Fruit fly (Drosophila melanogaster) whole organism, embryonic: ENCODE results near the gene RpS3.

Experiments
- CG1024 ChIP-seq: fragments of 200-800 bp; sonication (Bioruptor generic); IDR thresholded peaks from 2 replicates; pipeline ENCODE4 v1.3.6; 2022; ENCODE audit warnings: missing biosample characterization, missing genetic modification characterization
- CG10321 ChIP-seq: fragments of 200-800 bp; sonication (Bioruptor generic); IDR thresholded peaks from 2 replicates; pipeline ENCODE4 v1.3.6; 2022; ENCODE audit warnings: missing biosample characterization, missing genetic modification characterization
- CG10543 ChIP-seq: fragments of 200-800 bp; sonication (Bioruptor generic); optimal IDR thresholded peaks from 3 replicates; lab custom pipeline; 2017; ENCODE audit warnings: missing biosample characterization, mild to moderate bottlenecking, missing genetic modification characterization, moderate library complexity
- CG12769 ChIP-seq: fragments of 200-800 bp; sonication (Bioruptor generic); optimal IDR thresholded peaks from 2 replicates; lab custom pipeline; 2019; ENCODE audit warnings: missing biosample characterization, mild to moderate bottlenecking, missing genetic modification characterization, moderate library complexity
- CG13894 ChIP-seq: fragments of 200-800 bp; sonication (Bioruptor generic); optimal IDR thresholded peaks from 3 replicates; lab custom pipeline; 2018; ENCODE audit warnings: missing biosample characterization, mild to moderate bottlenecking, missing genetic modification characterization, moderate library complexity
- CG1529 ChIP-seq: fragments of 200-800 bp; sonication (Bioruptor generic); optimal IDR thresholded peaks from 3 replicates; lab custom pipeline; 2018; ENCODE audit warnings: missing biosample characterization, missing genetic modification characterization
- CG2116 ChIP-seq: fragments of 200-800 bp; sonication (Bioruptor generic); optimal IDR thresholded peaks from 3 replicates; lab custom pipeline; 2018; ENCODE audit warnings: missing biosample characterization, mild to moderate bottlenecking, missing genetic modification characterization
- CG2120 ChIP-seq: fragments of 200-800 bp; sonication (Bioruptor generic); optimal IDR thresholded peaks from 3 replicates; lab custom pipeline; 2016; ENCODE audit warnings: missing biosample characterization, missing genetic modification characterization
- CG32532 ChIP-seq: fragments of 200-800 bp; sonication (Bioruptor generic); IDR thresholded peaks from 2 replicates; pipeline ENCODE4 v1.3.6; 2022; ENCODE audit warnings: missing biosample characterization, missing genetic modification characterization
- CG34224 ChIP-seq: fragments of 200-800 bp; sonication (Bioruptor generic); IDR thresholded peaks from 3 replicates; pipeline ENCODE4 v1.3.6; 2022; ENCODE audit warnings: missing biosample characterization, missing genetic modification characterization; ENCODE audit not compliant: partially characterized antibody
- CG6272 ChIP-seq: fragments of 200-800 bp; sonication (Bioruptor generic); IDR thresholded peaks from 2 replicates; pipeline ENCODE4 v1.3.6; 2022; ENCODE audit warnings: missing biosample characterization, missing genetic modification characterization
- CG6791 ChIP-seq: fragments of 200-800 bp; sonication (Bioruptor generic); IDR thresholded peaks from 3 replicates; pipeline ENCODE4 v1.3.6; 2022; ENCODE audit warnings: missing biosample characterization, missing genetic modification characterization; ENCODE audit not compliant: partially characterized antibody
- CG8281 ChIP-seq: fragments of 200-800 bp; sonication (Bioruptor generic); optimal IDR thresholded peaks from 2 replicates; lab custom pipeline; 2018; ENCODE audit warnings: missing biosample characterization, mild to moderate bottlenecking, missing genetic modification characterization, moderate library complexity
- CG8290 ChIP-seq, 3 experiments: fragments of 200-800 bp; sonication (Bioruptor generic); optimal IDR thresholded peaks; 2 replicates each; lab custom pipeline; 2016 to 2019; ENCODE audit warnings: missing biosample characterization in 3 of 3, missing genetic modification characterization in 3 of 3, mild to moderate bottlenecking in 2 of 3, moderate library complexity in 1 of 3
- CG8359 ChIP-seq: fragments of 200-800 bp; sonication (Bioruptor generic); optimal IDR thresholded peaks from 2 replicates; lab custom pipeline; 2017; ENCODE audit warnings: missing biosample characterization, mild to moderate bottlenecking, missing genetic modification characterization, borderline replicate concordance
- CkIIα-i1 ChIP-seq: fragments of 200-800 bp; sonication (Bioruptor generic); IDR thresholded peaks from 2 replicates; pipeline ENCODE4 v1.3.6; 2022; ENCODE audit warnings: missing biosample characterization, missing genetic modification characterization
- D19B ChIP-seq: fragments of 200-800 bp; sonication (Bioruptor generic); optimal IDR thresholded peaks from 2 replicates; lab custom pipeline; 2017; ENCODE audit warnings: missing biosample characterization, mild to moderate bottlenecking, missing genetic modification characterization
- Doc3 ChIP-seq: fragments of 200-800 bp; sonication (Bioruptor generic); IDR thresholded peaks from 3 replicates; pipeline ENCODE4 v1.3.6; 2022; ENCODE audit warnings: missing biosample characterization, missing genetic modification characterization; ENCODE audit not compliant: partially characterized antibody
- Fer1 ChIP-seq: fragments of 200-800 bp; sonication (Bioruptor generic); optimal IDR thresholded peaks from 2 replicates; lab custom pipeline; 2017; ENCODE audit warnings: missing biosample characterization, mild to moderate bottlenecking, missing genetic modification characterization
- GATAe ChIP-seq: fragments of 200-800 bp; sonication (Bioruptor generic); conservative IDR thresholded peaks from 2 replicates; pipeline ENCODE4 v1.3.6; 2022; ENCODE audit warnings: missing biosample characterization, missing genetic modification characterization
- HmgD ChIP-seq: fragments of 200-800 bp; sonication (Bioruptor generic); optimal IDR thresholded peaks from 3 replicates; lab custom pipeline; 2016; ENCODE audit warnings: missing biosample characterization, missing genetic modification characterization
- Hmr ChIP-seq: fragments of 200-800 bp; sonication (Bioruptor generic); optimal IDR thresholded peaks from 3 replicates; lab custom pipeline; 2017; ENCODE audit warnings: mild to moderate bottlenecking, missing biosample characterization, missing genetic modification reagents, missing genetic modification characterization
- Jarid2 ChIP-seq: fragments of 200-800 bp; sonication (Bioruptor generic); optimal IDR thresholded peaks from 3 replicates; lab custom pipeline; 2017; ENCODE audit warnings: mild to moderate bottlenecking, missing biosample characterization, missing genetic modification reagents, missing genetic modification characterization
- Med ChIP-seq: fragments of 200-800 bp; sonication (Bioruptor generic); peaks from one replicate; lab custom pipeline; 2016; ENCODE audit warnings: missing biosample characterization, missing genetic modification characterization, mild to moderate bottlenecking, inconsistent platforms, moderate library complexity
- Myb ChIP-seq: fragments of 200-800 bp; sonication (Bioruptor generic); optimal IDR thresholded peaks from 2 replicates; lab custom pipeline; 2016; ENCODE audit warnings: missing biosample characterization, missing genetic modification characterization
- Nf-YC ChIP-seq: fragments of 200-800 bp; optimal IDR thresholded peaks from 3 replicates; lab custom pipeline; 2019; ENCODE audit warnings: missing biosample characterization, mild to moderate bottlenecking, missing genetic modification characterization, moderate library complexity
- Scr ChIP-seq: fragments of 200-800 bp; sonication (Bioruptor generic); IDR thresholded peaks from 2 replicates; pipeline ENCODE4 v1.3.6; 2022; ENCODE audit warnings: missing biosample characterization, missing genetic modification characterization; ENCODE audit not compliant: partially characterized antibody
- Trl ChIP-seq, 3 experiments: fragments of >200 bp in 2 of 3; fragments of 200-800 bp in 1 of 3; sonication (Bioruptor generic) in 1 of 3; optimal IDR thresholded peaks; 2 replicates in 1 of 3; 3 replicates in 2 of 3; lab custom pipeline; 2016 to 2017; ENCODE audit warnings: missing biosample characterization in 1 of 3, missing genetic modification characterization in 1 of 3
- ab ChIP-seq: fragments of 200-800 bp; sonication (Bioruptor generic); optimal IDR thresholded peaks from 2 replicates; lab custom pipeline; 2016; ENCODE audit warnings: missing biosample characterization, missing genetic modification characterization
- ara ChIP-seq: fragments of 200-800 bp; sonication (Bioruptor generic); IDR thresholded peaks from 2 replicates; pipeline ENCODE4 v1.3.6; 2022; ENCODE audit warnings: missing biosample characterization, missing genetic modification characterization
- bab2 ChIP-seq: fragments of 200-800 bp; sonication (Bioruptor generic); optimal IDR thresholded peaks from 2 replicates; lab custom pipeline; 2016; ENCODE audit warnings: missing biosample characterization, missing genetic modification characterization
- btn ChIP-seq: fragments of 200-800 bp; sonication (Bioruptor generic); optimal IDR thresholded peaks from 2 replicates; lab custom pipeline; 2016; ENCODE audit warnings: missing biosample characterization, missing genetic modification characterization
- dmrt11E ChIP-seq: fragments of 200-800 bp; sonication (Bioruptor generic); optimal IDR thresholded peaks from 3 replicates; lab custom pipeline; 2018; ENCODE audit warnings: missing biosample characterization, mild to moderate bottlenecking, missing genetic modification characterization, moderate library complexity
- dmrt99B ChIP-seq: fragments of 200-800 bp; sonication (Bioruptor generic); optimal IDR thresholded peaks from 2 replicates; lab custom pipeline; 2018; ENCODE audit warnings: missing biosample characterization, mild to moderate bottlenecking, missing genetic modification characterization, moderate library complexity
- eve ChIP-seq, 2 experiments: fragments of >200 bp; optimal IDR thresholded peaks; 2 replicates each; lab custom pipeline; 2017; ENCODE audit warnings: missing biosample characterization in 2 of 2, missing genetic modification characterization in 2 of 2
- gce ChIP-seq: fragments of 200-800 bp; sonication (Bioruptor generic); IDR thresholded peaks from 3 replicates; pipeline ENCODE4 v1.3.6; 2022; ENCODE audit warnings: missing biosample characterization, missing genetic modification characterization
- hbn ChIP-seq: fragments of 200-800 bp; sonication (Bioruptor generic); IDR thresholded peaks from 2 replicates; pipeline ENCODE4 v1.3.6; 2022; ENCODE audit warnings: missing biosample characterization, missing genetic modification characterization; ENCODE audit not compliant: partially characterized antibody
- inv ChIP-seq: fragments of 200-800 bp; sonication (Bioruptor generic); IDR thresholded peaks from 2 replicates; pipeline ENCODE4 v1.3.6; 2022; ENCODE audit warnings: missing biosample characterization, missing genetic modification characterization; ENCODE audit not compliant: partially characterized antibody
- klu ChIP-seq: fragments of 200-800 bp; sonication (Bioruptor generic); IDR thresholded peaks from 2 replicates; pipeline ENCODE4 v1.3.6; 2022; ENCODE audit warnings: missing biosample characterization, missing genetic modification characterization
- mirr ChIP-seq: fragments of 200-800 bp; sonication (Bioruptor generic); optimal IDR thresholded peaks from 3 replicates; lab custom pipeline; 2018; ENCODE audit warnings: missing biosample characterization, mild to moderate bottlenecking, missing genetic modification characterization
- mld ChIP-seq: fragments of 200-800 bp; sonication (Bioruptor generic); IDR thresholded peaks from 3 replicates; pipeline ENCODE4 v1.3.6; 2022; ENCODE audit warnings: missing biosample characterization, missing genetic modification characterization; ENCODE audit not compliant: partially characterized antibody
- otp ChIP-seq: fragments of 200-800 bp; sonication (Bioruptor generic); IDR thresholded peaks from 3 replicates; pipeline ENCODE4, ENCODE4 v1.3.6; 2022; ENCODE audit warnings: missing biosample characterization, missing genetic modification characterization
- pan ChIP-seq, 4 experiments: fragments of >200 bp in 3 of 4; fragments of 200-800 bp in 1 of 4; sonication (Bioruptor generic) in 1 of 4; optimal IDR thresholded peaks in 3 of 4; IDR thresholded peaks in 1 of 4; 2 replicates each; pipeline versions ENCODE4 v1.3.6 to Lab custom; 2017 to 2022; ENCODE audit warnings: missing biosample characterization in 2 of 4, missing genetic modification characterization in 2 of 4, mixed read lengths in 1 of 4
- pnt ChIP-seq: fragments of 200-800 bp; sonication (Bioruptor generic); optimal IDR thresholded peaks from 3 replicates; lab custom pipeline; 2016; ENCODE audit warnings: missing biosample characterization, missing genetic modification characterization
- row ChIP-seq: fragments of 200-800 bp; sonication (Bioruptor generic); IDR thresholded peaks from 3 replicates; pipeline ENCODE4 v1.3.6; 2022; ENCODE audit warnings: missing biosample characterization, missing genetic modification characterization
- sd ChIP-seq: fragments of 200-800 bp; sonication (Bioruptor generic); optimal IDR thresholded peaks from 3 replicates; lab custom pipeline; 2018; ENCODE audit warnings: missing biosample characterization, mild to moderate bottlenecking, missing genetic modification characterization, moderate library complexity
- sens ChIP-seq: fragments of 200-800 bp; sonication (Bioruptor generic); peaks from one replicate; lab custom pipeline; 2016; ENCODE audit warnings: missing biosample characterization, missing genetic modification characterization
- sr ChIP-seq: fragments of 200-800 bp; sonication (Bioruptor generic); IDR thresholded peaks from 3 replicates; pipeline ENCODE4 v1.3.6; 2022; ENCODE audit warnings: missing biosample characterization, missing genetic modification characterization
- ttk ChIP-seq: fragments of 200-800 bp; sonication (Bioruptor generic); IDR thresholded peaks from 2 replicates; pipeline ENCODE4 v2.1.2; 2022; ENCODE audit warnings: missing biosample characterization, missing genetic modification characterization
- yki ChIP-seq: fragments of >200 bp; optimal IDR thresholded peaks from 3 replicates; lab custom pipeline; 2018

The RpS3 gene

DNA sequence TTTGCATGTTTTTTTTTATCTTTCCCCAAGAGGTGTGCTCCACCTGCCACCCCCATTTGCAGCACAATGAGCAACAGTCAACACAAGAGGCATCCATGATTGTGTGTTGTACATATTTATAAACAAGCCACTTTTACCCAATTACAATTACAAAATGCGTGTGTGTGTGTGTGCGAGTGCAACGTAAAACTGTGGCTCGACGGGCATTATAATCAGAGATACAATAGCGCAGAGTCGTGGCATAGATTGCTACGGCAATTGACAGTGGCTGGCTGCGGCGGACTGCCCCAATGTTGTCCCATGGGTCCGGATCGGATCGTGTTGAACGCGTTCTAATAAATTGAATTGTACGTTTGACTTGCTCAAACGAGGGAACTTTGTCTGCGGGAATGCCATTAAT, 20.3 kb upstream of the RpS3 start (continued):
- peak; percentile 37 for TF ChIP-seq Med (GFP tag; lab: Kevin White, UChicago)
- no peak for TF ChIP-seq ttk (GFP tag; lab: Robert Waterston, UW)
- TF ChIP-seq inv (GFP tag; lab: Robert Waterston, UW): no peak
- peak; percentile 26 for TF ChIP-seq sens (GFP tag; lab: Kevin White, UChicago)
- TF ChIP-seq sr (GFP tag; lab: Robert Waterston, UW): 0 out of 3 replicates have a peak, but pooled peaks have one; percentile 6
- TF ChIP-seq CG10543: peak; percentile 21
- TF ChIP-seq Doc3 (GFP tag; lab: Robert Waterston, UW): no peak
- no peak for TF ChIP-seq CkIIα-i1 (GFP tag; lab: Robert Waterston, UW)
- TF ChIP-seq mirr (GFP tag; lab: Kevin White, UChicago): peak; percentile 5
- no peak for TF ChIP-seq Nf-YC (tag; lab: Kevin White, UChicago)
- TF ChIP-seq Trl (optimal IDR thresholded peaks at IDR 0.05; lab: Kevin White, UChicago): no peak
- TF ChIP-seq Trl (GFP tag; optimal IDR thresholded peaks at IDR 0.05; lab: Kevin White, UChicago): no peak
- no peak for TF ChIP-seq CG34224 (GFP tag; lab: Robert Waterston, UW)
- no peak for TF ChIP-seq dmrt99B
- no peak for TF ChIP-seq eve (GFP tag; optimal IDR thresholded peaks at IDR 0.05; lab: Kevin White, UChicago)
- no peak for TF ChIP-seq CG8359 (GFP tag; lab: Kevin White, UChicago)
- no peak for TF ChIP-seq bab2
- no peak for TF ChIP-seq Hmr (GFP tag; lab: Kevin White, UChicago)
- TF ChIP-seq CG1024: 0 out of 2 replicates have a peak, but pooled peaks have one; percentile 20
- no peak for TF ChIP-seq ab (GFP tag; lab: Kevin White, UChicago)
- TF ChIP-seq CG8281 (tag; lab: Kevin White, UChicago): peak; percentile 11
- TF ChIP-seq sd (tag; lab: Kevin White, UChicago): peak; percentile 41
- TF ChIP-seq pan (optimal IDR thresholded peaks at IDR 0.05; lab: Kevin White, UChicago): no peak
- no peak for TF ChIP-seq pan (GFP tag; optimal IDR thresholded peaks at IDR 0.05 in 1 of 2, IDR thresholded peaks at IDR 0.05 in 1 of 2)
- TF ChIP-seq Myb (GFP tag; lab: Kevin White, UChicago): no peak
- peak; percentile 15 for TF ChIP-seq Jarid2 (GFP tag; lab: Kevin White, UChicago)
- no peak for TF ChIP-seq D19B (GFP tag; lab: Kevin White, UChicago)
- no peak for TF ChIP-seq CG8290 (GFP tag; optimal IDR thresholded peaks at IDR 0.05; lab: Kevin White, UChicago)
- peak in 1 of 2 experiments; percentile 20 for TF ChIP-seq CG8290 (tag; optimal IDR thresholded peaks at IDR 0.05; lab: Kevin White, UChicago)
- 0 out of 2 replicates have a peak, but pooled peaks have one; percentile 14 for TF ChIP-seq CG10321
- no peak for TF ChIP-seq btn

DNA sequence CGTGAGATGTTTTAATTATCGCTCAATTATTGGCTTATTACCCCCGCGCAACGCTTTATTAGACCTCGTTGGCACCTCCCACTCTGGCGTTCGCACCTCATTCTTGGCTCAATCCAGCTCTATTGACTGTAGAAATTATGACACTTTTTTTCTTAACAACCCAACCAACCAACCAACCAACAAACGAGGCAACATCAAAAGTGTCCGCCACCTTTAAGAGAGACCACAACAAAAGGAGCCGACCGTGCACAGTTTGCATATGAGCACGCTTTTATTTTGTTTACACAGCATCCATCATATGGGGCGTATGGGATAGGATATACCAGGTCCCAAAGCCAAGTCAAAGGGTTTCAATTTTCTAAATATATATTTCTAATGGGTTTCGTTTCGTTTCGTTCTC, 18.0 kb upstream of the RpS3 start:
- no peak for TF ChIP-seq Fer1 (GFP tag; lab: Kevin White, UChicago)
- no peak for TF ChIP-seq CG6272 (GFP tag; lab: Robert Waterston, UW)
- no peak for TF ChIP-seq GATAe (GFP tag; lab: Robert Waterston, UW)
- TF ChIP-seq dmrt11E (tag; lab: Kevin White, UChicago): no peak
- no peak for TF ChIP-seq yki (lab: Kevin White, UChicago)
- TF ChIP-seq CG13894 (tag; lab: Kevin White, UChicago): no peak
- TF ChIP-seq klu (GFP tag; lab: Robert Waterston, UW): no peak
- no peak for TF ChIP-seq CG32532 (GFP tag; lab: Robert Waterston, UW)
- TF ChIP-seq pnt: no peak
- TF ChIP-seq ara (GFP tag; lab: Robert Waterston, UW): no peak
- TF ChIP-seq CG1529: no peak
- no peak for TF ChIP-seq Scr (GFP tag; lab: Robert Waterston, UW)
- no peak for TF ChIP-seq CG2116 (GFP tag; lab: Kevin White, UChicago)
- TF ChIP-seq row (GFP tag; lab: Robert Waterston, UW): no peak
- no peak for TF ChIP-seq gce (GFP tag; lab: Robert Waterston, UW)
- peak; percentile 56 for TF ChIP-seq sens (GFP tag; lab: Kevin White, UChicago)
- TF ChIP-seq CG12769: no peak
- no peak for TF ChIP-seq mld (GFP tag; lab: Robert Waterston, UW)
- no peak for TF ChIP-seq CG2120 (GFP tag; lab: Kevin White, UChicago)
- no peak for TF ChIP-seq hbn
- no peak for TF ChIP-seq CG6791 (GFP tag; lab: Robert Waterston, UW)
- no peak for TF ChIP-seq HmgD (GFP tag; lab: Kevin White, UChicago)
- TF ChIP-seq otp (GFP tag; lab: Robert Waterston, UW): 0 out of 3 replicates have a peak, but pooled peaks have one; percentile 52
